Worm (Caenorhabditis elegans): ENCODE data around the gene srj-57.

Gene srj-57

DNA sequence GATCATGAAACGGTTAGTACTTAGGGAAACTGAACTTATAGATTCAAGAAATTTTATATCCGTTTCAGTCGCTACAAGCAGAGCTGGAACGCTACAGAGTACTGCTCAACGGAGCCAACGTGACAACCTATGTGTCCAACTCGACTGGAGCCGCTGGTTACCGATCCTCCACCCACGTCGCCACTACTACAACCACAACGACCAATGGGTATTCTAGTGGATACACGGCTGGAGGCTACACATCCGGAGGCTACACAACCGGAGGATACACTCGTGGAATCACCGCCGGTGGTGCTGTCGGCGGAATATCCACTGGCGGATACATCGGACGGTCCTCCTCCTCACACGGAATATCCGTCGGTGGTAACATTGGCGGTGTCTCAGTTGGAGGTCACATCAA lies 27.7 kb upstream of the srj-57 start:
- TF ChIP-seq madf-8 (GFP tag; conservative IDR thresholded peaks at IDR 0.05), result no peak
- TF ChIP-seq hmg-1.2 (GFP tag; IDR thresholded peaks at IDR 0.05), result no peak
- 0 out of 2 replicates have a peak, but pooled peaks have one; percentile 41 for TF ChIP-seq madf-3 (GFP tag; IDR thresholded peaks at IDR 0.05)
- TF ChIP-seq lir-1 (GFP tag; conservative IDR thresholded peaks at IDR 0.05), result no peak
- peak; percentile 96; the same call in 1 of the 2 replicates for TF ChIP-seq F37B4.10 (GFP tag; IDR thresholded peaks at IDR 0.05)
- no peak for TF ChIP-seq rpc-1 (optimal IDR thresholded peaks at IDR 0.05)
- no peak for TF ChIP-seq rpc-1 (tag; optimal IDR thresholded peaks at IDR 0.05)
- TF ChIP-seq nfya-1 (tag; optimal IDR thresholded peaks at IDR 0.05; ENCODE audit: borderline replicate concordance, insufficient read depth), result no peak
- TF ChIP-seq tbp1 (GFP tag; optimal IDR thresholded peaks at IDR 0.05), result no peak
- no peak for TF ChIP-seq F22D6.2 (tag; optimal IDR thresholded peaks at IDR 0.05)
- TF ChIP-seq mxl-1 (tag; optimal IDR thresholded peaks at IDR 0.05), result no peak
- no peak for TF ChIP-seq ceh-100 (GFP tag; IDR thresholded peaks at IDR 0.05)
- no peak for TF ChIP-seq madf-6 (GFP tag; IDR thresholded peaks at IDR 0.05)
- no peak for TF ChIP-seq egl-18 (GFP tag; IDR thresholded peaks at IDR 0.05)

DNA sequence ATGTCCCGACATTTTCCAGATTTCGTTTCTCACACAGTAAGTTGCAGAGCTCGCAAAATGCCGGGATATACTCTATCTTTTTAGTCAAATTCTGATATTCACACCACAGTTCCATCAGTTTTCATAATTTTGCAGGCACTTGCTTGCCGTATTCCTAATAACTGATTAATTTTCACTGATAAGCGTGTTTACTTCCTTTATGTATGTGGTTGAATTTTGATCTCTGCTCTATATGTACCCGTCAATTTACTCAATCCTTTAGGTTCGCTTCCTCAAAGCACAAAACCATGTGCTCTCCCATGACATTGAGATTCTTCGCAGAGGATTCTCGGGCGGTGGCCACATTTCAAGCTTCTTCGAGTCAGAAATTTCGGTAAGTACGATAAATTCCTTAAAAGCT lies 26.2 kb upstream of the srj-57 start:
- TF ChIP-seq nhr-80 (tag; optimal IDR thresholded peaks at IDR 0.05) (peak; percentile 23), egl-44 (GFP tag; IDR thresholded peaks at IDR 0.05) (no peak), sptf-2 (GFP tag; optimal IDR thresholded peaks at IDR 0.05) (no peak), hmg-1.2 (GFP tag; IDR thresholded peaks at IDR 0.05) (no peak), ama-1 (optimal IDR thresholded peaks at IDR 0.05) (no peak), ama-1 (GFP tag; optimal IDR thresholded peaks at IDR 0.05) (no peak), tbp1 (GFP tag; optimal IDR thresholded peaks at IDR 0.05) (no peak), pha-4 (tag; optimal IDR thresholded peaks at IDR 0.05) (peak; percentile 34), ekl-4 (GFP tag; IDR thresholded peaks at IDR 0.05) (no peak)

DNA sequence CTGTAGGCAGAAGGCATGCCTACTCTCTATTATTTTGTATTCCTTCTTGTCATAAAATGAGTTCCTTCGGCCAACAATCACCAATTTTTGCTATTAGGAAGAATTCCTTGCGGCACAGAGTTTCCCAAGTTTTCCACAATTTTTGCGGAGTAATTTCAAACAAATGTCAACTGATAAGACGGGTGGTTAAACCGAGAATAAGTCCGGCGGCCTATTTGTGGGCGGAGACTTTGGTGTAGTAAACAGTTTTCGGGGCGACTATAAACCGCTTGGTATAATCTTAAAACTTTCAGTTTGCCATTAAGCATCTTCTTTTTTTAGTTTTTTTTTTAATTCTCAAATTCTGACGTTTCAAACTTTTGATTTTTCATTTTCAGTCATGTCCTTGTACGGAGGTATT lies 25.6 kb upstream of the srj-57 start, which contains the start of gene ifc-1:
Gene ifc-1, plus strand, starts transcription at position 378 of the 400 bp plus-strand sequence.
- TF ChIP-seq mes-4 (tag; optimal IDR thresholded peaks at IDR 0.05), result no peak
- TF ChIP-seq sptf-2 (GFP tag; optimal IDR thresholded peaks at IDR 0.05), result no peak
- TF ChIP-seq C17E4.6 (GFP tag; IDR thresholded peaks at IDR 0.05), result no peak
- TF ChIP-seq T07F8.4 (tag; optimal IDR thresholded peaks at IDR 0.05), result no peak
- no peak for TF ChIP-seq die-1 (tag; optimal IDR thresholded peaks at IDR 0.05)
- TF ChIP-seq lir-1 (GFP tag; conservative IDR thresholded peaks at IDR 0.05), result no peak
- TF ChIP-seq F33H1.4 (GFP tag; IDR thresholded peaks at IDR 0.05), result no peak
- TF ChIP-seq F39B2.1 (GFP tag; IDR thresholded peaks at IDR 0.05), result no peak
- no peak for TF ChIP-seq mxl-1 (tag; optimal IDR thresholded peaks at IDR 0.05)

DNA sequence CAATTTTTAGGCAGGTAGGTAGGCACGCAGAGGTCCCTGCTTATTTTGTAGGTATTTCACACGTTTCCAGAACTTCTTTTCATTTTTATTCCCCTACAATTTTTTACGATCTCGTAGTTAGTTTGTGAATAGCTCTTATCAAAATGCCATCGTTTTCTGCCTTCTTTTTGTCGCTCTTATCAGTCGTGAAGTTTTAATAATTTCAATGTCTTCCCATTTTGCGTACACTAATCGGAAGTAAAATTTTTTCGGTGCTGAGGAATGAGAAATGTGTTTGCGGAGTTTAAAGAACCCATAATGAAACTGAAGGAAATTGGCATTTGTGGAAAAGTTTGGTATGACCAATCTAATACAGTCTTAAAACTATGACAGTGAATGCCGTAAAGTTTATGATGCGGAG lies 25.0 kb upstream of the srj-57 start:
- no peak for TF ChIP-seq F37B4.10 (GFP tag; IDR thresholded peaks at IDR 0.05)
- TF ChIP-seq F49E8.2 (tag; optimal IDR thresholded peaks at IDR 0.05; ENCODE audit: insufficient read depth), result no peak
- TF ChIP-seq Y95B8A.8 (GFP tag; IDR thresholded peaks at IDR 0.05), result no peak
- TF ChIP-seq nhr-80 (tag; optimal IDR thresholded peaks at IDR 0.05), result peak; percentile 45
- TF ChIP-seq let-607 (tag; optimal IDR thresholded peaks at IDR 0.05), result no peak
- no peak for TF ChIP-seq hlh-26 (GFP tag; conservative IDR thresholded peaks at IDR 0.05)
- no peak for TF ChIP-seq egrh-3 (GFP tag; IDR thresholded peaks at IDR 0.05)
- no peak for TF ChIP-seq ceh-91 (GFP tag; IDR thresholded peaks at IDR 0.05)

DNA sequence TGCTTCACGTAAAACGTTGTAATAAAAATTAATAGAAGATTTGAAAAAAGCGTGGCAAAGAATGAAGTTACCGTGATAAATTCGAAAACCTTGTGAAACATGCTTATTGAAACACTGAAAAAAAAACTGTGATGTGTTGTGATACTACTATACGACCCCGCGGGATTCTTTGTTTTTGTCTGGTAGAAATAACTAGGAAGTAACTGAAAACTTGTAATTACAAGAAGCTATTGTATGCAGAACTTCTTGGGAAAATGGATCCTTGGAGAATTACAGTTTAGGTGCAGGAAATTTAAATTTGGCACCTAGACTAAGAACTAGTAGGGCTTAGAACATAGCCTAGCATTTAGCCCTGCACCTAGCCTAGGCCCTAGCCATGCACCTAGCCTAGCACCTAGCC lies 24.4 kb upstream of the srj-57 start, which contains the start of gene str-39:
Gene str-39, minus strand, starts transcription at position 101 of the 400 bp plus-strand sequence.
- TF ChIP-seq D2030.7 (GFP tag; IDR thresholded peaks at IDR 0.05), result no peak
- no peak for TF ChIP-seq Y53F4B.3 (GFP tag; IDR thresholded peaks at IDR 0.05)
- no peak for TF ChIP-seq ceh-91 (GFP tag; IDR thresholded peaks at IDR 0.05)
- no peak for TF ChIP-seq egl-44 (GFP tag; IDR thresholded peaks at IDR 0.05)
- TF ChIP-seq ZK185.1 (tag; optimal IDR thresholded peaks at IDR 0.05; ENCODE audit: poor library complexity, severe bottlenecking), result no peak

Data from whole organism, young adult.